Fruit fly (Drosophila melanogaster): ENCODE data around the gene MTA1-like.

The MTA1-like gene

dm6 chr3R:5648569-5649476, at the start of gene MTA1-like, which contains the start of gene Sec23 (continued):
- TF ChIP-seq CG15073 (GFP tag; optimal IDR thresholded peaks at IDR 0.05) (no peak), Aef1 (GFP tag; IDR thresholded peaks at IDR 0.05) (no peak; the same call in 2 of the 3 replicates), slbo (GFP tag; IDR thresholded peaks at IDR 0.05) (peak; percentile 72), wor (GFP tag; IDR thresholded peaks at IDR 0.05) (no peak), CG4820 (GFP tag; optimal IDR thresholded peaks at IDR 0.05) (peak; percentile 34), CG9727 (GFP tag; optimal IDR thresholded peaks at IDR 0.05) (peak; percentile 74), en (GFP tag; optimal IDR thresholded peaks at IDR 0.05) (no peak), Blimp-1 (GFP tag; optimal IDR thresholded peaks at IDR 0.05) (no peak), fd3F (GFP tag; optimal IDR thresholded peaks at IDR 0.05) (no peak), CG18764 (GFP tag; optimal IDR thresholded peaks at IDR 0.05) (peak; percentile 36), shn (GFP tag; optimal IDR thresholded peaks at IDR 0.05) (no peak), CG2712 (tag; optimal IDR thresholded peaks at IDR 0.05) (peak; percentile 69), otp (GFP tag; IDR thresholded peaks at IDR 0.05) (no peak), eve (GFP tag; optimal IDR thresholded peaks at IDR 0.05) (no peak), CG31441 (GFP tag; IDR thresholded peaks at IDR 0.05) (peak; percentile 74), jing (GFP tag; optimal IDR thresholded peaks at IDR 0.05) (no peak), CG30020 (tag; optimal IDR thresholded peaks at IDR 0.05) (peak; percentile 78), Deaf1 (tag; optimal IDR thresholded peaks at IDR 0.05) (peak; percentile 19), CG10979 (tag; optimal IDR thresholded peaks at IDR 0.05) (peak; percentile 37), CG12219 (GFP tag; optimal IDR thresholded peaks at IDR 0.05) (no peak), nom (GFP tag; optimal IDR thresholded peaks at IDR 0.05) (no peak), caup (GFP tag; optimal IDR thresholded peaks at IDR 0.05; ENCODE audit: severe bottlenecking) (peak; percentile 23), gce (GFP tag; IDR thresholded peaks at IDR 0.05) (no peak), dmrt11E (tag; optimal IDR thresholded peaks at IDR 0.05) (peak; percentile 66), CG14860 (GFP tag; IDR thresholded peaks at IDR 0.05; ENCODE audit: partially characterized antibody) (peak; percentile 95), scrt (GFP tag; optimal IDR thresholded peaks at IDR 0.05) (peak; percentile 31), CG6683 (GFP tag; optimal IDR thresholded peaks at IDR 0.05) (no peak), Ada2b (GFP tag; IDR thresholded peaks at IDR 0.05) (no peak), Fer3 (tag; optimal IDR thresholded peaks at IDR 0.05) (peak; percentile 8), Lim3 (GFP tag; IDR thresholded peaks at IDR 0.05) (no peak), CG4707 (GFP tag; optimal IDR thresholded peaks at IDR 0.05) (no peak), zfh2 (GFP tag; optimal IDR thresholded peaks at IDR 0.05) (peak; percentile 54), CG5180 (GFP tag; optimal IDR thresholded peaks at IDR 0.05) (no peak), CG1233 (GFP tag; optimal IDR thresholded peaks at IDR 0.05) (no peak), CG8478 (optimal IDR thresholded peaks at IDR 0.05) (no peak), Fer2 (tag; optimal IDR thresholded peaks at IDR 0.05) (no peak), twi (tag; optimal IDR thresholded peaks at IDR 0.05) (peak; percentile 44), az2 (GFP tag; optimal IDR thresholded peaks at IDR 0.05) (peak; percentile 44), CG15011 (GFP tag; optimal IDR thresholded peaks at IDR 0.05) (no peak), CG6791 (GFP tag; IDR thresholded peaks at IDR 0.05; ENCODE audit: partially characterized antibody) (peak; percentile 93), CG11696 (GFP tag; IDR thresholded peaks at IDR 0.05) (no peak), CG7271 (tag; optimal IDR thresholded peaks at IDR 0.05) (no peak), amos (GFP tag; IDR thresholded peaks at IDR 0.05; ENCODE audit: partially characterized antibody) (peak; percentile 92), fru (optimal IDR thresholded peaks at IDR 0.05) (no peak), ind (GFP tag; optimal IDR thresholded peaks at IDR 0.05) (peak; percentile 61), CG8388 (GFP tag; optimal IDR thresholded peaks at IDR 0.05) (peak; percentile 28), esg (GFP tag; conservative IDR thresholded peaks at IDR 0.05) (no peak), dysf (GFP tag; IDR thresholded peaks at IDR 0.05) (peak; percentile 17; the same call in 1 of the 3 replicates), CG6854 (GFP tag; optimal IDR thresholded peaks at IDR 0.05) (no peak)
